Worm (Caenorhabditis elegans) whole organism, young adult: ENCODE results near the gene rpl-7A.
A peak's percentile ranks its signal among the peaks of the same experiment; 100 is the strongest.

Experiments used
- F10E7.11 ChIP-seq: sonication (generic microtip); optimal IDR thresholded peaks from 2 replicates; lab custom pipeline; 2017; ENCODE audit warnings: mild to moderate bottlenecking, missing genetic modification characterization, moderate library complexity, missing compliant biosample characterization
- F52B5.7 ChIP-seq: sonication (generic microtip); optimal IDR thresholded peaks from 2 replicates; lab custom pipeline; 2016; ENCODE audit warnings: mild to moderate bottlenecking, missing genetic modification characterization, missing compliant biosample characterization
- F57A8.1 ChIP-seq: fragments of 200-800 bp; sonication (Bioruptor generic); optimal IDR thresholded peaks from 2 replicates; lab custom pipeline; 2018; ENCODE audit warnings: mild to moderate bottlenecking, missing genetic modification characterization, moderate library complexity, missing compliant biosample characterization
- K11D2.4 ChIP-seq: fragments of 200-800 bp; sonication (Bioruptor generic); IDR thresholded peaks from 2 replicates; pipeline ENCODE4 v1.3.6; 2022; ENCODE audit warnings: missing genetic modification reagents, missing genetic modification characterization, missing compliant biosample characterization
- T07F8.4 ChIP-seq: sonication (generic microtip); optimal IDR thresholded peaks from 2 replicates; lab custom pipeline; 2016; ENCODE audit warnings: mild to moderate bottlenecking, missing genetic modification characterization, moderate library complexity, missing compliant biosample characterization
- T26A5.8 ChIP-seq: sonication (generic microtip); optimal IDR thresholded peaks from 2 replicates; lab custom pipeline; 2016; ENCODE audit warnings: missing genetic modification characterization, missing compliant biosample characterization
- Y95B8A.8 ChIP-seq: fragments of 200-800 bp; sonication (Bioruptor generic); IDR thresholded peaks from 2 replicates; pipeline ENCODE4 v1.3.6; 2022; ENCODE audit warnings: missing genetic modification reagents, missing genetic modification characterization, missing compliant biosample characterization
- atf-7 ChIP-seq: sonication (generic microtip); optimal IDR thresholded peaks from 2 replicates; lab custom pipeline; 2017; ENCODE audit warnings: mild to moderate bottlenecking, missing genetic modification characterization, missing compliant biosample characterization
- attf-5 ChIP-seq: fragments of 200-800 bp; sonication (Bioruptor generic); optimal IDR thresholded peaks from 2 replicates; lab custom pipeline; 2018; ENCODE audit warnings: mild to moderate bottlenecking, missing genetic modification characterization, missing compliant biosample characterization
- attf-6 ChIP-seq: fragments of 200-800 bp; sonication (Bioruptor generic); IDR thresholded peaks from 2 replicates; pipeline ENCODE4 v1.3.6; 2022; ENCODE audit warnings: missing genetic modification reagents, missing genetic modification characterization, missing compliant biosample characterization
- bed-2 ChIP-seq: fragments of 200-800 bp; sonication (Bioruptor generic); IDR thresholded peaks from 2 replicates; pipeline ENCODE4 v1.3.6; 2022; ENCODE audit warnings: missing genetic modification reagents, missing genetic modification characterization, missing compliant biosample characterization
- cebp-1 ChIP-seq, 2 experiments: fragments of 200-800 bp in 1 of 2; sonication (Bioruptor generic) in 1 of 2; sonication (generic microtip) in 1 of 2; IDR thresholded peaks in 1 of 2; optimal IDR thresholded peaks in 1 of 2; 2 replicates each; pipeline versions ENCODE4 v1.3.6 to Lab custom; 2017 to 2022; ENCODE audit warnings: missing compliant biosample characterization in 2 of 2, missing genetic modification characterization in 2 of 2, mild to moderate bottlenecking in 1 of 2, missing genetic modification reagents in 1 of 2, moderate library complexity in 1 of 2
- cebp-2 ChIP-seq: fragments of 200-800 bp; sonication (Bioruptor generic); IDR thresholded peaks from 2 replicates; pipeline ENCODE4 v1.3.6; 2022; ENCODE audit warnings: missing genetic modification characterization, missing compliant biosample characterization
- ceh-100 ChIP-seq: fragments of 200-800 bp; sonication (Bioruptor generic); IDR thresholded peaks from 2 replicates; pipeline ENCODE4 v1.3.6; 2022; ENCODE audit warnings: missing genetic modification reagents, missing genetic modification characterization, missing compliant biosample characterization
- ceh-58 ChIP-seq: fragments of 200-800 bp; sonication (Bioruptor generic); IDR thresholded peaks from 2 replicates; pipeline ENCODE4 v1.3.6; 2022; ENCODE audit warnings: missing genetic modification characterization, missing compliant biosample characterization
- ceh-91 ChIP-seq: fragments of 200-800 bp; sonication (Bioruptor generic); IDR thresholded peaks from 2 replicates; pipeline ENCODE4 v1.3.6; 2022; ENCODE audit warnings: missing genetic modification reagents, missing genetic modification characterization, missing compliant biosample characterization
- chd-7 ChIP-seq: sonication (generic microtip); optimal IDR thresholded peaks from 2 replicates; lab custom pipeline; 2016; ENCODE audit warnings: mild to moderate bottlenecking, missing genetic modification characterization, moderate library complexity, missing compliant biosample characterization
- dox-1 ChIP-seq: fragments of 200-800 bp; sonication (Bioruptor generic); IDR thresholded peaks from 2 replicates; pipeline ENCODE4 v1.3.6; 2022; ENCODE audit warnings: missing genetic modification reagents, missing genetic modification characterization, missing compliant biosample characterization
- dpl-1 ChIP-seq: fragments of 150-350 bp; optimal IDR thresholded peaks from 2 replicates; lab custom pipeline; 2014; ENCODE audit warnings: missing biosample characterization, missing genetic modification reagents, missing genetic modification characterization
- fkh-3 ChIP-seq: sonication (generic microtip); optimal IDR thresholded peaks from 2 replicates; lab custom pipeline; 2016; ENCODE audit warnings: mild to moderate bottlenecking, missing genetic modification characterization, missing compliant biosample characterization
- him-1 ChIP-seq: sonication (generic microtip); optimal IDR thresholded peaks from 2 replicates; lab custom pipeline; 2016; ENCODE audit warnings: missing genotype, missing genetic modification reagents, missing genetic modification characterization, missing compliant biosample characterization
- hlh-26 ChIP-seq: fragments of 200-800 bp; sonication (Bioruptor generic); conservative IDR thresholded peaks from 2 replicates; pipeline ENCODE4 v1.3.6; 2022; ENCODE audit warnings: missing genetic modification reagents, missing genetic modification characterization, missing compliant biosample characterization
- hmg-1.2 ChIP-seq: fragments of 200-800 bp; sonication (Bioruptor generic); IDR thresholded peaks from 2 replicates; pipeline ENCODE4 v1.3.6; 2022; ENCODE audit warnings: missing genetic modification reagents, missing genetic modification characterization, missing compliant biosample characterization
- hsf-1 ChIP-seq: fragments of 200-800 bp; sonication (Bioruptor generic); IDR thresholded peaks from 2 replicates; pipeline ENCODE4 v1.3.6; 2022; ENCODE audit warnings: missing genetic modification reagents, missing genetic modification characterization, missing compliant biosample characterization
- lin-26 ChIP-seq: fragments of 200-800 bp; sonication (Bioruptor generic); IDR thresholded peaks from 2 replicates; pipeline ENCODE4 v1.3.6; 2022; ENCODE audit warnings: missing genetic modification reagents, missing genetic modification characterization, missing compliant biosample characterization
- lin-40 ChIP-seq: sonication (generic microtip); optimal IDR thresholded peaks from 2 replicates; lab custom pipeline; 2016; ENCODE audit warnings: missing genetic modification characterization, mild to moderate bottlenecking, missing compliant biosample characterization, missing genotype, missing genetic modification reagents
- lsl-1 ChIP-seq: fragments of 200-800 bp; sonication (Bioruptor generic); optimal IDR thresholded peaks from 2 replicates; lab custom pipeline; 2018; ENCODE audit warnings: mild to moderate bottlenecking, missing genetic modification characterization, moderate library complexity, missing compliant biosample characterization
- lsy-27 ChIP-seq: sonication (generic microtip); optimal IDR thresholded peaks from 2 replicates; lab custom pipeline; 2017; ENCODE audit warnings: missing genetic modification characterization, mild to moderate bottlenecking, missing compliant biosample characterization, antibody characterized with exemption, missing genotype, borderline replicate concordance; ENCODE audit not compliant: insufficient read depth
- mcd-1 ChIP-seq: fragments of 200-800 bp; sonication (Bioruptor generic); IDR thresholded peaks from 2 replicates; pipeline ENCODE4 v1.3.6; 2022; ENCODE audit warnings: missing genetic modification reagents, missing genetic modification characterization, missing compliant biosample characterization
- mxl-1 ChIP-seq: sonication (generic microtip); optimal IDR thresholded peaks from 2 replicates; lab custom pipeline; 2016; ENCODE audit warnings: missing genetic modification characterization, missing compliant biosample characterization
- nfyb-1 ChIP-seq: fragments of 200-800 bp; sonication (Bioruptor generic); IDR thresholded peaks from 2 replicates; pipeline ENCODE4 v1.3.6; 2022; ENCODE audit warnings: missing genetic modification reagents, missing genetic modification characterization, missing compliant biosample characterization
- nhr-27 ChIP-seq: fragments of 200-800 bp; sonication (Bioruptor generic); optimal IDR thresholded peaks from 2 replicates; lab custom pipeline; 2018; ENCODE audit warnings: mild to moderate bottlenecking, missing genetic modification characterization, moderate library complexity, missing compliant biosample characterization
- nhr-90 ChIP-seq: sonication (generic microtip); optimal IDR thresholded peaks from 2 replicates; lab custom pipeline; 2016; ENCODE audit warnings: missing genotype, mild to moderate bottlenecking, missing genetic modification characterization, missing compliant biosample characterization
- snpc-3.4 ChIP-seq: sonication (generic microtip); optimal IDR thresholded peaks from 2 replicates; lab custom pipeline; 2017; ENCODE audit warnings: missing genetic modification characterization, mild to moderate bottlenecking, missing compliant biosample characterization, antibody characterized with exemption, moderate library complexity, missing genotype, missing genetic modification reagents
- snpc-4 ChIP-seq, 5 experiments: fragments of 150-350 bp in 1 of 5; sonication (generic microtip) in 4 of 5; optimal IDR thresholded peaks; 2 replicates each; lab custom pipeline; 2014 to 2018; ENCODE audit warnings: missing genetic modification characterization in 5 of 5, missing biosample characterization in 3 of 5, antibody characterized with exemption in 2 of 5, mild to moderate bottlenecking in 2 of 5, missing compliant biosample characterization in 2 of 5, missing genotype in 2 of 5, moderate library complexity in 2 of 5, missing genetic modification reagents in 1 of 5
- tbp1 ChIP-seq: fragments of 200-800 bp; sonication (Bioruptor generic); optimal IDR thresholded peaks from 2 replicates; lab custom pipeline; 2018; ENCODE audit warnings: mild to moderate bottlenecking, missing genetic modification characterization, missing compliant biosample characterization
- unc-130 ChIP-seq: sonication (generic microtip); optimal IDR thresholded peaks from 2 replicates; lab custom pipeline; 2016; ENCODE audit warnings: missing genetic modification reagents, missing genetic modification characterization, missing compliant biosample characterization
- unc-62 ChIP-seq: fragments of 150-350 bp; optimal IDR thresholded peaks from 2 replicates; lab custom pipeline; 2014; ENCODE audit warnings: missing biosample characterization, missing genetic modification reagents, missing genetic modification characterization
- zfh-2 ChIP-seq: fragments of 200-800 bp; sonication (Bioruptor generic); conservative IDR thresholded peaks from 2 replicates; pipeline ENCODE4 v1.3.6; 2022; ENCODE audit warnings: missing genetic modification reagents, missing genetic modification characterization, missing compliant biosample characterization
- ztf-22 ChIP-seq: fragments of 200-800 bp; sonication (Bioruptor generic); optimal IDR thresholded peaks from 2 replicates; lab custom pipeline; 2018; ENCODE audit warnings: mild to moderate bottlenecking, missing genetic modification characterization, moderate library complexity, missing compliant biosample characterization
- ztf-28 ChIP-seq: fragments of 200-800 bp; sonication (Bioruptor generic); IDR thresholded peaks from 2 replicates; pipeline ENCODE4 v1.3.6; 2022; ENCODE audit warnings: missing genetic modification reagents, missing genetic modification characterization, missing compliant biosample characterization
- ztf-3 ChIP-seq: fragments of 200-800 bp; sonication (Bioruptor generic); optimal IDR thresholded peaks from 2 replicates; lab custom pipeline; 2018; ENCODE audit warnings: mild to moderate bottlenecking, missing genetic modification characterization, missing compliant biosample characterization
- ztf-6 ChIP-seq: fragments of 200-800 bp; sonication (Bioruptor generic); IDR thresholded peaks from 2 replicates; pipeline ENCODE4 v1.3.6; 2022; ENCODE audit warnings: missing genetic modification reagents, missing genetic modification characterization, missing compliant biosample characterization

The rpl-7A gene

DNA sequence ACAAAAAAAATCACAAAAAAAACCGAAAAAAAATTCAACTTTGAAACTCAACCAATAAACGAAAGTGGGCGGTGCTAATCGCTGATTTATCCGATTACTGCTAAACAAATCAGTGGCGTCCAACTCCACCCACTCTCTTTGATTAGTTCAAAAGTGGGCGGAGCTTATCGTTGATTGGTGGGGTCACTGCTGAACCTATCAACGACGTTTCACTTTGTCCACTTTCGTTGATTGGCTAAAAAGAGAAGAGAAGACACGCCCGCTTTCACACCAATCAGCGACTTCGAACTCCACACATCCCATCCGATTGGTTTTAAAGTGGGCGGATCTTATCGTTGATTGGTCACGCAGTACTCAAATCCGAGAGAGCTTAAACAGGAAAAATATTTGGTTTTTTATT is 33.5 kb upstream of the rpl-7A start:
- TF ChIP-seq ztf-22 (GFP tag; lab: Kevin White, UChicago) (no peak), attf-6 (no peak), nfyb-1 (GFP tag; lab: Robert Waterston, UW) (peak; percentile 48; the same call in 1 of the 2 replicates), F57A8.1 (GFP tag; lab: Kevin White, UChicago) (no peak), bed-2 (GFP tag; lab: Robert Waterston, UW) (no peak), fkh-3 (tag; lab: Kevin White, UChicago) (no peak), ceh-100 (GFP tag; lab: Robert Waterston, UW) (no peak), lsl-1 (GFP tag; lab: Kevin White, UChicago) (no peak), atf-7 (no peak)

DNA sequence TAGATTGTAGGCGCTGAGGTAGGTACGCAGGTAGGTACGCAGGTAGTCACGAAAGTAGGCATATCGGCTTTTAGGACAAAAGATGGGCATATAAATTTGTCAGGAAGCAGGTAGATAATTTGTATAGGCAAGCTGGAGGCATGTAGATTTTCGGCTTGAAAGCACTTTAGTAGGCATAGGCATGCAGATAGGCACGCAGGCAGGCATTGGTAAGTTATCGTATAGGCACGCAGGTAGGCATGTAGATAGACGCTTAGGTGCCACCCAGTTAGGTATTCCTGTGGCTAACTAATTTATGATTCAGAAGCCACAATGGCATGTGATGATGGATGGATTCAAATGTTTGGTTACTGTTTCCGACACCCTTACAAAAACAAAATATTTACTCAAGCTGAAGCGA is 32.6 kb upstream of the rpl-7A start:
- TF ChIP-seq cebp-2 = no peak
- TF ChIP-seq attf-5 (GFP tag; lab: Kevin White, UChicago) = no peak
- no peak for TF ChIP-seq K11D2.4 (GFP tag; lab: Robert Waterston, UW)
- TF ChIP-seq ceh-91 = no peak
- TF ChIP-seq T26A5.8 = no peak
- TF ChIP-seq lin-26 = no peak
- no peak for TF ChIP-seq F10E7.11 (tag; lab: Kevin White, UChicago)

DNA sequence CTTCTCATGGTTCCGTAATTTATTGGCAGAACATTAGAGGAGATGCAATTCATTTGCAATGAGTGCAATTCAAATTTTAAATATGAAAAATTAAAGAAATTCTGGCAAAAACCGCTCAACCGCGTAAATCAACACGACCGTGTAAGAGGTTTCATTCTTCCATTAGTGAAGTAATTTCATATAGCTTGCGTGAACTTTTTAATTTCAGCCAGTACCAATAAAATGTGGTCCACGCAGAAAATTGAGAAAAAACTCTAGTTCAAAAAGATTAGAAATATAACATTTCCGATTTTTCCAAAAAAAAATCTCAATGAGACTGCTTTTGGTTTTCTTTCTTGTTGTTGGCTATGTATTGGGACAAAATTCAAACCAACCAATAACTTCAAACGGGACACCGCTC is 31.6 kb upstream of the rpl-7A start, which contains the start of gene clec-175:
Gene clec-175 (plus strand): TSS at position 301 of the 400 bp plus-strand sequence.
- TF ChIP-seq F52B5.7 (tag; lab: Kevin White, UChicago) (no peak), F10E7.11 (tag; lab: Kevin White, UChicago) (no peak), hmg-1.2 (GFP tag; lab: Robert Waterston, UW) (no peak), him-1 (tag; lab: Kevin White, UChicago) (no peak), unc-62 (no peak), atf-7 (no peak), snpc-3.4 (tag; lab: Kevin White, UChicago) (no peak), dox-1 (GFP tag; lab: Robert Waterston, UW) (no peak), nhr-27 (no peak)

DNA sequence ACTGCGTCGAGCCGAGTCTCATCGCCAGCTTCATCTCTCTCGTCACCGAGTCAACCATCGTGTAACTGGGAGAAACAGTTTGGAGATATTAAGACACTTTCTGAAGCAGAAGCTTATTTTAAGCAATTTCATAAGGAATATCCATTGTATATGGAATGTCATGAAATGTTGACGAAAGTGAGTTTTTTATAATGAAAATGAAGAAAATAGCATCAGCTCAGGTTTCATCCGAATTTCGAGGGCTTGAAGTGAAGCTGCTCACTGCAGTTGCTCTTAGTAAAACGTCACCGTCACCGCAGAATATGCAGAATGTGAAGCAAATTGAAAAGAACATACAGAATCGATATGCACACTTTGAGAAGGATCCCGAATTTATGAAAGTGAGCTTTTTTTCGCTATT is 22.7 kb upstream of the rpl-7A start:
- TF ChIP-seq F52B5.7 (tag; lab: Kevin White, UChicago) (peak; percentile 23), ceh-58 (GFP tag; lab: Robert Waterston, UW) (no peak), tbp1 (GFP tag; lab: Kevin White, UChicago) (no peak), snpc-4 (GFP tag; optimal IDR thresholded peaks at IDR 0.05; lab: Kevin White, UChicago) (no peak), snpc-4 (tag; optimal IDR thresholded peaks at IDR 0.05; lab: Kevin White, UChicago) (no peak), chd-7 (tag; lab: Kevin White, UChicago) (peak; percentile 46), zfh-2 (0 out of 2 replicates have a peak, but pooled peaks have one; percentile 35), ztf-6 (GFP tag; lab: Robert Waterston, UW) (no peak), lsy-27 (tag; lab: Kevin White, UChicago) (no peak), dox-1 (GFP tag; lab: Robert Waterston, UW) (peak; percentile 33; the same call in 1 of the 2 replicates), fkh-3 (tag; lab: Kevin White, UChicago) (no peak), ztf-3 (GFP tag; lab: Kevin White, UChicago) (no peak), atf-7 (peak; percentile 15), dpl-1 (no peak), him-1 (tag; lab: Kevin White, UChicago) (no peak), unc-130 (GFP tag; lab: Kevin White, UChicago) (no peak), mcd-1 (GFP tag; lab: Robert Waterston, UW) (no peak), hsf-1 (0 out of 2 replicates have a peak, but pooled peaks have one; percentile 22), nhr-90 (tag; lab: Kevin White, UChicago) (no peak), Y95B8A.8 (GFP tag; lab: Robert Waterston, UW) (no peak), mxl-1 (tag; lab: Kevin White, UChicago) (no peak), hlh-26 (GFP tag; lab: Robert Waterston, UW) (no peak), ztf-28 (GFP tag; lab: Robert Waterston, UW) (no peak), cebp-1 (GFP tag; IDR thresholded peaks at IDR 0.05; lab: Robert Waterston, UW) (no peak), cebp-1 (tag; optimal IDR thresholded peaks at IDR 0.05; lab: Kevin White, UChicago) (no peak), lin-40 (tag; lab: Kevin White, UChicago) (no peak), T07F8.4 (tag; lab: Kevin White, UChicago) (no peak)
